Worm (Caenorhabditis elegans) whole organism, L4 larva: Measurements from ENCODE around the gene W03G11.3.

Experiments
- R02D3.7 ChIP-seq: fragments of 150-350 bp; sonication (generic microtip); optimal IDR thresholded peaks from 3 replicates; lab custom pipeline; 2014; ENCODE audit warnings: missing biosample characterization, missing genetic modification characterization
- ceh-28 ChIP-seq: fragments of 150-350 bp; optimal IDR thresholded peaks from 2 replicates; lab custom pipeline; 2014; ENCODE audit warnings: missing biosample characterization, missing genetic modification reagents, missing genetic modification characterization
- dpl-1 ChIP-seq: fragments of 150-350 bp; optimal IDR thresholded peaks from 2 replicates; lab custom pipeline; 2014; ENCODE audit warnings: missing biosample characterization, missing genetic modification reagents, missing genetic modification characterization
- egl-27 ChIP-seq: sonication (generic microtip); optimal IDR thresholded peaks from 3 replicates; lab custom pipeline; 2017; ENCODE audit warnings: missing biosample characterization, missing genetic modification reagents, missing genetic modification characterization
- lin-1 ChIP-seq: fragments of 200-800 bp; sonication (Bioruptor generic); IDR thresholded peaks from 2 replicates; pipeline ENCODE4 v1.3.6; 2022; ENCODE audit warnings: missing genetic modification reagents, missing genetic modification characterization, missing compliant biosample characterization
- skn-1 ChIP-seq: fragments of 150-350 bp; optimal IDR thresholded peaks from 2 replicates; lab custom pipeline; 2014; ENCODE audit warnings: missing biosample characterization, missing genetic modification characterization
- unc-130 ChIP-seq: sonication (generic microtip); optimal IDR thresholded peaks from 2 replicates; lab custom pipeline; 2016; ENCODE audit warnings: missing genetic modification reagents, missing genetic modification characterization, missing compliant biosample characterization
- zag-1 ChIP-seq: fragments of 150-350 bp; optimal IDR thresholded peaks from 2 replicates; lab custom pipeline; 2014; ENCODE audit warnings: missing biosample characterization, missing genetic modification characterization

ce11 chrX:12146453-12147085, 43.0 kb upstream of the W03G11.3 start, which contains the start of gene pycr-1:
- no peak for TF ChIP-seq skn-1 (tag; lab: Kevin White, UChicago)
- no peak for TF ChIP-seq dpl-1 (GFP tag; lab: Kevin White, UChicago)
- no peak for TF ChIP-seq unc-130 (GFP tag; lab: Kevin White, UChicago)
- no peak for TF ChIP-seq lin-1 (GFP tag; lab: Robert Waterston, UW)
- TF ChIP-seq zag-1, result no peak
- TF ChIP-seq ceh-28 (tag; lab: Kevin White, UChicago), result no peak
- no peak for TF ChIP-seq egl-27
- TF ChIP-seq R02D3.7 (tag; lab: Kevin White, UChicago), result no peak
